Worm (Caenorhabditis elegans) whole organism, L2 larva: ENCODE data around the gene C07H6.9.

Experiments used
- C34F6.9 ChIP-seq: fragments of 150-350 bp; optimal IDR thresholded peaks from 2 replicates; lab custom pipeline; 2014; ENCODE audit warnings: missing biosample characterization, missing genetic modification characterization
- aly-2 ChIP-seq: fragments of 150-350 bp; optimal IDR thresholded peaks from 2 replicates; lab custom pipeline; 2014; ENCODE audit warnings: missing biosample characterization, missing genetic modification characterization
- crh-2 ChIP-seq: sonication (generic microtip); optimal IDR thresholded peaks from 2 replicates; lab custom pipeline; 2017; ENCODE audit warnings: missing biosample characterization, missing genetic modification characterization
- fos-1 ChIP-seq: fragments of 150-350 bp; optimal IDR thresholded peaks from 2 replicates; lab custom pipeline; 2014; ENCODE audit warnings: missing biosample characterization, missing genetic modification characterization
- gmeb-1 ChIP-seq: fragments of 150-350 bp; optimal IDR thresholded peaks from 2 replicates; lab custom pipeline; 2014; ENCODE audit warnings: missing biosample characterization, missing genetic modification characterization
- lsy-2 ChIP-seq, 2 experiments: fragments of 150-350 bp in 1 of 2; sonication (generic microtip) in 1 of 2; optimal IDR thresholded peaks; 2 replicates each; lab custom pipeline; 2014 to 2017; ENCODE audit warnings: missing biosample characterization in 2 of 2, missing genetic modification characterization in 2 of 2
- mab-5 ChIP-seq: fragments of 150-350 bp; optimal IDR thresholded peaks from 2 replicates; lab custom pipeline; 2014; ENCODE audit warnings: missing biosample characterization, missing genetic modification characterization
- nhr-129 ChIP-seq: fragments of 150-350 bp; optimal IDR thresholded peaks from 2 replicates; lab custom pipeline; 2014; ENCODE audit warnings: missing biosample characterization, missing genetic modification characterization
- nhr-25 ChIP-seq: fragments of 150-350 bp; sonication (generic microtip); optimal IDR thresholded peaks from 3 replicates; lab custom pipeline; 2014; ENCODE audit warnings: missing biosample characterization, missing genetic modification characterization

The C07H6.9 gene

DNA sequence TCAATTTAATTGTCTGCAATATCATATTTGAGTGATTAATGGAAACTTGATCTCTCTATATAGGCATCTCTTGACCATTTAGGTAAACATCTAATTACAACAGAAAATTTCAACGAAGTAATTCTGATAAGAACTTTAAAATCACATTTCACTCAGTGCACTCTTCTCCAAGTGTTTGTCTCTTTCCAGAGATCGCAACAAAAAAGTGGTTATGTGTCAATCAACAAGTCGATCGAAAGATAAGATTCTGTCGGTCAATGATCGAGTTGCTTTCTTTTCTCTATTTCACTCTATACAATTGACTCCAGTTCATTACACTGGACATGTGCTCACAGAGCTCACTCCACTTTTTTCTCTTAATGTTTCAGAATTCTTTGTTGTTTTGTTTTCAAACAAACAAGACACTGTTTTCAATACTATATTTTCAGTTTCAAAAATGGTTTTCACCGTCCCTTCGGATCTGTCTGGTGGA, 45.6 kb downstream of the C07H6.9 start, which contains the start of gene alh-12:
TSS of gene alh-12 (plus strand) at position 422 of the 472 bp plus-strand sequence.
- TF ChIP-seq gmeb-1 (peak; percentile 20), fos-1 (peak; percentile 82), crh-2 (tag; lab: Kevin White, UChicago) (peak; percentile 31), C34F6.9 (tag; lab: Kevin White, UChicago) (no peak), lsy-2 (tag; optimal IDR thresholded peaks at IDR 0.05; lab: Kevin White, UChicago) (peak in 1 of 2 experiments; percentile 2), nhr-25 (tag; lab: Kevin White, UChicago) (no peak), aly-2 (tag; lab: Kevin White, UChicago) (no peak), nhr-129 (tag; lab: Kevin White, UChicago) (peak; percentile 17), mab-5 (no peak)
